Fruit fly (Drosophila melanogaster) whole organism: Measurements from ENCODE around the gene CG11695.

ENCODE experiments used
- CG8478 ChIP-seq: fragments of >200 bp; optimal IDR thresholded peaks from 2 replicates; lab custom pipeline; 2018; ENCODE audit warnings: inconsistent platforms
- Dll ChIP-seq: fragments of >200 bp; optimal IDR thresholded peaks from 2 replicates; lab custom pipeline; 2017
- EcR ChIP-seq, 2 experiments: fragments of >200 bp; optimal IDR thresholded peaks; 2 replicates each; lab custom pipeline; 2017; ENCODE audit warnings: missing biosample characterization in 2 of 2, missing genetic modification characterization in 2 of 2, missing genetic modification reagents in 2 of 2
- pan ChIP-seq: fragments of >200 bp; optimal IDR thresholded peaks from 2 replicates; lab custom pipeline; 2017
- psq ChIP-seq: fragments of >200 bp; optimal IDR thresholded peaks from 2 replicates; lab custom pipeline; 2017
- usp ChIP-seq: fragments of >200 bp; optimal IDR thresholded peaks from 2 replicates; lab custom pipeline; 2017; ENCODE audit warnings: missing biosample characterization, missing genetic modification characterization, mixed read lengths

Gene CG11695

DNA sequence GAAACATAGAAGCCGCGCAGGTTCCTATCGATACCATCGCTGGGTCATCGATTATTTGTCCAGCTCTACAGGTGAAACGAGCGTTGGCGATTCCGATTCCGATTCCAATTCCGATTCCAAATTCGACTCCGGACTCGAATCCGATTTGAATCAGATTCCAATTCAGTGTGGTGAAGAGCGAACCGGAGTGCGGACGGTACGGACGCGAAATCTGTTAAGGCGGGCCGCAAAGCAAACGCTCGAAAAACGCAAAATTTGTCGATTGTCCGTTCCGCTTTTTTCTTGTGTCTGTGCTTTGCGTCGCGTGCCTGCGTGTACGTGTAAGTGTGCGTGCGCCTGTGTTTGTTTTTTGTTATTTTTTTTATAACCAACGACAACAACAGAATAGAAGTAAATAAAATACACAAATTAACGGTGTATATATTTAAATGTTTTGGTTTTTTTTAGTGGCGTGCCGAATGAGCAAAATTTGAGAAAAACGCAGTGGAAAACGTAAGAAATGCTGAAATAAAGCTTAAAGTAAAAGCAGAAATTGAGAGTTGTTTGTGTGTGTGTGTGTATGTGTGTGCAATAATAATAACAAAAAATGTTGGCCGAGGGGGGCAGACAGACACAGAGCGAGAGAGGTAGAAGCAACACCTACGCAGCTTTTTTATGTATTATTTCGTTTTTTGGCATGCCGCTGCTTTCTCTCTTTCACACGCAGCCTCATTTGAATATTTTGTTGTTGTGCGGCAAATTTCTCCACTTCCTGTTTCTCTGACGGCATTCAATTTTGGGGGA lies 45.4 kb downstream of the CG11695 start, which contains the start of gene Ptp10D:
Ptp10D (plus strand) TSS at position 150 of the 783 bp plus-strand sequence.
- TF ChIP-seq EcR (GFP tag; optimal IDR thresholded peaks at IDR 0.05; lab: Kevin White, UChicago), result no peak
- no peak for TF ChIP-seq usp
- no peak for TF ChIP-seq psq (lab: Kevin White, UChicago)
- TF ChIP-seq Dll (lab: Kevin White, UChicago), result no peak
- TF ChIP-seq pan (lab: Kevin White, UChicago), result no peak
- no peak for TF ChIP-seq CG8478 (lab: Kevin White, UChicago)

DNA sequence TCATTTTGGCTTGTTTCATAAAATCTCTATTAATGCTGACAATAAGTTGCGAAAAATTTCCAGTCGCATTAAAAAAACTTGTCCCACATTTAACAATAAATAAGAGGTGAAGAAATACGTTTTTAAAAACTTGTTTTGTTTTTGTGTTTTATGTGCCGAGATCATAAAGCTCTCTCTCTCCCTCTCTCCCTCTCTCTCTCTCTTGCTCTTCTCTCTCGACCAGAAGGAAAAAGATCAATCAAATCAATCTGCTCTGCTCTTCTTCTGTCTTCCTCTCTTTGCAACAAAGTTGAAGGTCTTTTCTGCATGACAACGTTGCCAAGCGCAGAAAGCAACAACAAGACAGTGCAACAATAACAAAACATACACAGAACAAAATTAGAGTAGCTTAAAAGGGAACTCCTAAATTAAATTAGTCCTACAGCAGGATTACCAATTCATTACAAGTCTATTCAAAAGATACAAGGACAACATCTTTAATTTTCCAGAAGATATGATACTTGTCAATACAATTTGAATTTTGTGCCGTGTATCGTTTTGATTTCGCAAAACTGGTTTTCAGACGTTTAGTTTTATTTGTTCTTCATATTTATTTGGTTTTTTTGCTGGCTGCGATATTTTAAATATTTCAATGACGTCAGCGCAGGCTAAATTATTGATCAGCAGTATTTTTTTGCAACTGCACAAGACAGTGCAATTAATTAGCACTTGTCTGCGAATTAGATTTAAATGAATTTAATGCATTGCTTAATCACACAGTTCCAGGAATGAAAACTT lies 46.2 kb downstream of the CG11695 start:
- TF ChIP-seq Dll (lab: Kevin White, UChicago), result no peak
- no peak for TF ChIP-seq psq (lab: Kevin White, UChicago)
- TF ChIP-seq CG8478 (lab: Kevin White, UChicago), result no peak
- no peak for TF ChIP-seq EcR (GFP tag; optimal IDR thresholded peaks at IDR 0.05; lab: Kevin White, UChicago)
- no peak for TF ChIP-seq usp
- TF ChIP-seq pan (lab: Kevin White, UChicago), result no peak
